Fruit fly (Drosophila melanogaster) whole organism, embryonic: Measurements from ENCODE around the gene MCTS1.

ENCODE experiments used
- Awh ChIP-seq: fragments of 200-800 bp; sonication (Bioruptor generic); IDR thresholded peaks from 2 replicates; pipeline ENCODE4, ENCODE4 v1.3.6; 2022; ENCODE audit warnings: missing biosample characterization, missing genetic modification characterization
- BEAF-32 ChIP-seq: fragments of 200-800 bp; sonication (Bioruptor generic); optimal IDR thresholded peaks from 3 replicates; lab custom pipeline; 2017; ENCODE audit warnings: missing biosample characterization, missing genetic modification characterization, mild to moderate bottlenecking, moderate library complexity, missing genetic modification reagents
- BtbVII ChIP-seq: fragments of 200-800 bp; sonication (Bioruptor generic); optimal IDR thresholded peaks from 3 replicates; lab custom pipeline; 2017; ENCODE audit warnings: missing biosample characterization, mild to moderate bottlenecking, missing genetic modification characterization
- Bteb2 ChIP-seq: fragments of 200-800 bp; sonication (Bioruptor generic); optimal IDR thresholded peaks from 2 replicates; lab custom pipeline; 2016; ENCODE audit warnings: missing biosample characterization, missing genetic modification characterization
- CG10431 ChIP-seq: fragments of 200-800 bp; sonication (Bioruptor generic); optimal IDR thresholded peaks from 3 replicates; lab custom pipeline; 2018; ENCODE audit warnings: missing biosample characterization, mild to moderate bottlenecking, missing genetic modification characterization
- CG11456 ChIP-seq: fragments of 200-800 bp; sonication (Bioruptor generic); IDR thresholded peaks from 3 replicates; pipeline ENCODE4 v1.3.6; 2022; ENCODE audit warnings: missing biosample characterization, missing genetic modification characterization
- CG12219 ChIP-seq: fragments of 200-800 bp; sonication (Bioruptor generic); optimal IDR thresholded peaks from 3 replicates; lab custom pipeline; 2018; ENCODE audit warnings: missing biosample characterization, mild to moderate bottlenecking, missing genetic modification characterization
- CG12391 ChIP-seq: fragments of 200-800 bp; sonication (Bioruptor generic); optimal IDR thresholded peaks from 3 replicates; lab custom pipeline; 2018; ENCODE audit warnings: missing biosample characterization, mild to moderate bottlenecking, missing genetic modification characterization, moderate library complexity
- CG14014 ChIP-seq: fragments of 200-800 bp; sonication (Bioruptor generic); IDR thresholded peaks from 2 replicates; pipeline ENCODE4 v1.3.6; 2022; ENCODE audit warnings: missing biosample characterization, missing genetic modification characterization
- CG15011 ChIP-seq: fragments of 200-800 bp; sonication (Bioruptor generic); optimal IDR thresholded peaks from 3 replicates; lab custom pipeline; 2018; ENCODE audit warnings: missing biosample characterization, mild to moderate bottlenecking, missing genetic modification characterization
- CG1602 ChIP-seq: fragments of 200-800 bp; sonication (Bioruptor generic); optimal IDR thresholded peaks from 3 replicates; lab custom pipeline; 2016; ENCODE audit warnings: missing biosample characterization, missing genetic modification characterization
- CG1603 ChIP-seq: fragments of 200-800 bp; sonication (Bioruptor generic); optimal IDR thresholded peaks from 2 replicates; lab custom pipeline; 2019; ENCODE audit warnings: missing biosample characterization, mild to moderate bottlenecking, missing genetic modification characterization, moderate library complexity
- CG2712 ChIP-seq: fragments of 200-800 bp; optimal IDR thresholded peaks from 3 replicates; lab custom pipeline; 2019; ENCODE audit warnings: missing biosample characterization, mild to moderate bottlenecking, missing genetic modification characterization, moderate library complexity
- CG32532 ChIP-seq: fragments of 200-800 bp; sonication (Bioruptor generic); IDR thresholded peaks from 2 replicates; pipeline ENCODE4 v1.3.6; 2022; ENCODE audit warnings: missing biosample characterization, missing genetic modification characterization
- CG3838 ChIP-seq: fragments of 200-800 bp; sonication (Bioruptor generic); optimal IDR thresholded peaks from 3 replicates; lab custom pipeline; 2016; ENCODE audit warnings: missing biosample characterization, missing genetic modification characterization
- CG4404 ChIP-seq: fragments of 200-800 bp; sonication (Bioruptor generic); IDR thresholded peaks from 2 replicates; pipeline ENCODE4 v1.3.6; 2022; ENCODE audit warnings: missing biosample characterization, missing genetic modification characterization
- CG9437 ChIP-seq: fragments of 200-800 bp; sonication (Bioruptor generic); optimal IDR thresholded peaks from 2 replicates; lab custom pipeline; 2018; ENCODE audit warnings: missing biosample characterization, mild to moderate bottlenecking, missing genetic modification characterization
- CG9817 ChIP-seq: fragments of 200-800 bp; sonication (Bioruptor generic); optimal IDR thresholded peaks from 2 replicates; lab custom pipeline; 2018; ENCODE audit warnings: missing biosample characterization, mild to moderate bottlenecking, missing genetic modification characterization, moderate library complexity
- CrebB ChIP-seq: fragments of 200-800 bp; sonication (Bioruptor generic); optimal IDR thresholded peaks from 3 replicates; lab custom pipeline; 2018; ENCODE audit warnings: missing biosample characterization, mild to moderate bottlenecking, missing genetic modification characterization
- Dek ChIP-seq: fragments of 200-800 bp; sonication (Bioruptor generic); optimal IDR thresholded peaks from 3 replicates; lab custom pipeline; 2019; ENCODE audit warnings: missing biosample characterization, mild to moderate bottlenecking, missing genetic modification characterization, moderate library complexity
- Doc3 ChIP-seq: fragments of 200-800 bp; sonication (Bioruptor generic); IDR thresholded peaks from 3 replicates; pipeline ENCODE4 v1.3.6; 2022; ENCODE audit warnings: missing biosample characterization, missing genetic modification characterization; ENCODE audit not compliant: partially characterized antibody
- Fer2 ChIP-seq: fragments of 200-800 bp; sonication (Bioruptor generic); optimal IDR thresholded peaks from 2 replicates; lab custom pipeline; 2018; ENCODE audit warnings: missing biosample characterization, mild to moderate bottlenecking, missing genetic modification characterization, moderate library complexity
- GATAe ChIP-seq: fragments of 200-800 bp; sonication (Bioruptor generic); conservative IDR thresholded peaks from 2 replicates; pipeline ENCODE4 v1.3.6; 2022; ENCODE audit warnings: missing biosample characterization, missing genetic modification characterization
- Hr51 ChIP-seq, 2 experiments: fragments of 200-800 bp; sonication (Bioruptor generic); optimal IDR thresholded peaks; 2 replicates in 1 of 2; 3 replicates in 1 of 2; lab custom pipeline; 2016 to 2018; ENCODE audit warnings: missing biosample characterization in 2 of 2, missing genetic modification characterization in 2 of 2, mild to moderate bottlenecking in 1 of 2, moderate library complexity in 1 of 2
- NfI ChIP-seq: fragments of 200-800 bp; sonication (Bioruptor generic); optimal IDR thresholded peaks from 3 replicates; lab custom pipeline; 2018; ENCODE audit warnings: missing biosample characterization, mild to moderate bottlenecking, missing genetic modification characterization, moderate library complexity
- Ptx1 ChIP-seq: fragments of 200-800 bp; sonication (Bioruptor generic); IDR thresholded peaks from 2 replicates; pipeline ENCODE4 v1.3.6; 2022; ENCODE audit warnings: missing biosample characterization, missing genetic modification characterization
- Rfx ChIP-seq: fragments of 200-800 bp; sonication (Bioruptor generic); IDR thresholded peaks from 2 replicates; pipeline ENCODE4 v1.3.6; 2022; ENCODE audit warnings: missing biosample characterization, missing genetic modification characterization
- Vsx1 ChIP-seq: fragments of 200-800 bp; sonication (Bioruptor generic); optimal IDR thresholded peaks from 2 replicates; lab custom pipeline; 2017; ENCODE audit warnings: missing biosample characterization, mild to moderate bottlenecking, missing genetic modification characterization, missing genetic modification reagents
- ase ChIP-seq: fragments of 200-800 bp; sonication (Bioruptor generic); IDR thresholded peaks from 3 replicates; pipeline ENCODE4 v1.3.6; 2022; ENCODE audit warnings: missing biosample characterization, missing genetic modification characterization
- br ChIP-seq: fragments of >200 bp; optimal IDR thresholded peaks from 2 replicates; lab custom pipeline; 2017
- cas ChIP-seq: fragments of 200-800 bp; sonication (Bioruptor generic); IDR thresholded peaks from 2 replicates; pipeline ENCODE4 v1.3.6; 2022; ENCODE audit warnings: missing biosample characterization, missing genetic modification characterization
- chm ChIP-seq: fragments of 200-800 bp; sonication (Bioruptor generic); IDR thresholded peaks from 2 replicates; pipeline ENCODE4 v1.3.6; 2022; ENCODE audit warnings: missing biosample characterization, missing genetic modification characterization
- ci ChIP-seq: fragments of 200-800 bp; sonication (Bioruptor generic); IDR thresholded peaks from 3 replicates; pipeline ENCODE4 v1.3.6; 2022; ENCODE audit warnings: missing biosample characterization, missing genetic modification characterization
- emc ChIP-seq: fragments of 200-800 bp; sonication (Bioruptor generic); optimal IDR thresholded peaks from 2 replicates; lab custom pipeline; 2016; ENCODE audit warnings: missing biosample characterization, missing genetic modification characterization
- lov ChIP-seq, 2 experiments: fragments of 200-800 bp in 1 of 2; fragments of >200 bp in 1 of 2; sonication (Bioruptor generic) in 1 of 2; IDR thresholded peaks in 1 of 2; optimal IDR thresholded peaks in 1 of 2; 2 replicates in 1 of 2; 3 replicates in 1 of 2; pipeline versions ENCODE4 v1.3.6 to Lab custom; 2017 to 2022; ENCODE audit warnings: missing biosample characterization in 1 of 2, missing genetic modification characterization in 1 of 2
- nmo ChIP-seq: fragments of 200-800 bp; sonication (Bioruptor generic); optimal IDR thresholded peaks from 2 replicates; lab custom pipeline; 2018; ENCODE audit warnings: missing biosample characterization, mild to moderate bottlenecking, missing genetic modification characterization, moderate library complexity
- pfk ChIP-seq: fragments of 200-800 bp; sonication (Bioruptor generic); optimal IDR thresholded peaks from 2 replicates; lab custom pipeline; 2018; ENCODE audit warnings: missing biosample characterization, mild to moderate bottlenecking, missing genetic modification characterization, moderate library complexity
- pros ChIP-seq: fragments of 200-800 bp; sonication (Bioruptor generic); optimal IDR thresholded peaks from 3 replicates; lab custom pipeline; 2019; ENCODE audit warnings: missing biosample characterization, mild to moderate bottlenecking, missing genetic modification characterization, moderate library complexity
- pzg ChIP-seq: fragments of 200-800 bp; sonication (Bioruptor generic); optimal IDR thresholded peaks from 3 replicates; lab custom pipeline; 2018; ENCODE audit warnings: missing biosample characterization, mild to moderate bottlenecking, missing genetic modification characterization, moderate library complexity
- row ChIP-seq: fragments of 200-800 bp; sonication (Bioruptor generic); IDR thresholded peaks from 3 replicates; pipeline ENCODE4 v1.3.6; 2022; ENCODE audit warnings: missing biosample characterization, missing genetic modification characterization
- sd ChIP-seq: fragments of 200-800 bp; sonication (Bioruptor generic); optimal IDR thresholded peaks from 3 replicates; lab custom pipeline; 2018; ENCODE audit warnings: missing biosample characterization, mild to moderate bottlenecking, missing genetic modification characterization, moderate library complexity
- sim ChIP-seq: fragments of 200-800 bp; sonication (Bioruptor generic); IDR thresholded peaks from 2 replicates; pipeline ENCODE4 v1.3.6; 2022; ENCODE audit warnings: missing biosample characterization, missing genetic modification characterization
- tap ChIP-seq: fragments of 200-800 bp; optimal IDR thresholded peaks from 3 replicates; lab custom pipeline; 2019; ENCODE audit warnings: missing biosample characterization, mild to moderate bottlenecking, missing genetic modification characterization, moderate library complexity
- tio ChIP-seq: fragments of 200-800 bp; sonication (Bioruptor generic); optimal IDR thresholded peaks from 2 replicates; lab custom pipeline; 2017; ENCODE audit warnings: missing biosample characterization, missing genetic modification characterization, inconsistent platforms
- tx ChIP-seq: fragments of 200-800 bp; sonication (Bioruptor generic); optimal IDR thresholded peaks from 2 replicates; lab custom pipeline; 2016; ENCODE audit warnings: missing biosample characterization, missing genetic modification characterization
- vnd ChIP-seq: fragments of 200-800 bp; sonication (Bioruptor generic); IDR thresholded peaks from 3 replicates; pipeline ENCODE4 v1.3.6; 2022; ENCODE audit warnings: missing biosample characterization, missing genetic modification characterization; ENCODE audit not compliant: partially characterized antibody
- wor ChIP-seq: fragments of 200-800 bp; sonication (Bioruptor generic); IDR thresholded peaks from 2 replicates; pipeline ENCODE4 v1.3.6; 2022; ENCODE audit warnings: missing biosample characterization, missing genetic modification characterization
- z ChIP-seq: fragments of 200-800 bp; sonication (Bioruptor generic); IDR thresholded peaks from 3 replicates; pipeline ENCODE4 v1.3.6; 2022; ENCODE audit warnings: missing biosample characterization, missing genetic modification characterization
- zf30C ChIP-seq: fragments of 200-800 bp; sonication (Bioruptor generic); optimal IDR thresholded peaks from 3 replicates; lab custom pipeline; 2018; ENCODE audit warnings: missing biosample characterization, mild to moderate bottlenecking, missing genetic modification characterization

MCTS1 gene

DNA sequence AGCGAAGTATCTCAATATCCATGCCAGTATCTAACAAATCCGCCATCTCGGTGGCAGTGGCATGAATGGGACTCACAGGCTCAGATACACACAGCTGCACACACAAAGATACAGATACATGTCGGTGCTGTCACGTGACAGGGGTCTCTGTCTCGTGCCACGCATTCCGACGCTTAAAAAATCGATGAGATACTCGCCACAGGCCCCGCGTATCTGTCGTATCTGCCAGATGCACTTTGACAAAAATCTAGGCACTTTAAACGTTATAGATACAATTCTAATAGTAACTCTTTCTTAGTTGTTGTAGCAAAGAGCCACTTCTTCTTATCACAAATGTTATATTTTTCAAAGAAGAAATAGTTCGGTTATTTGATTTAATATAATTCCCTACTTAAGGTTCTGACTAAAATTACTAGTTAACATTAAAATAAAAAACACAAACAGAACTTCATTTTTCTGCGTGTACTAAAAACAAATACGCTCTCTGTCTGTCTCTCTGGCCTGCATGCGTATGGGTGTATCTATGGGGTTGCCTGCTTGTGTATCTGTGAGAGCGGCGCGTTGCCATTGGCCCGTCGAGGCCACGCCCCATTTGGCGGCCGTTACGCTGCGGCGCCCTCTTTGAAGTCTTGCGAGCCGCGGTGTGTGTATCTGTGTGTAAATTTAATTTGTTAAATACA lies 36.8 kb upstream of the MCTS1 start, which contains the start of gene CG4766 (continued):
- TF ChIP-seq Rfx (GFP tag; lab: Robert Waterston, UW) (peak; percentile 66), CG32532 (GFP tag; lab: Robert Waterston, UW) (peak; percentile 44; the same call in 1 of the 2 replicates), Awh (GFP tag; lab: Robert Waterston, UW) (peak; percentile 62; the same call in 1 of the 2 replicates), CG1603 (tag; lab: Kevin White, UChicago) (peak; percentile 69), BtbVII (GFP tag; lab: Kevin White, UChicago) (peak; percentile 70), CrebB (tag; lab: Kevin White, UChicago) (peak; percentile 66), CG9817 (tag; lab: Kevin White, UChicago) (peak; percentile 65), CG15011 (GFP tag; lab: Kevin White, UChicago) (peak; percentile 66), ci (GFP tag; lab: Robert Waterston, UW) (peak; percentile 86), Vsx1 (GFP tag; lab: Kevin White, UChicago) (peak; percentile 72), row (peak; percentile 92), z (GFP tag; lab: Robert Waterston, UW) (no peak), CG11456 (GFP tag; lab: Robert Waterston, UW) (no peak; the same call in 2 of the 3 replicates), Doc3 (no peak), Fer2 (tag; lab: Kevin White, UChicago) (peak; percentile 23), pros (peak; percentile 30), tx (GFP tag; lab: Kevin White, UChicago) (peak; percentile 78), pfk (no peak), tap (tag; lab: Kevin White, UChicago) (peak; percentile 79), NfI (GFP tag; lab: Kevin White, UChicago) (peak; percentile 69), CG12391 (tag; lab: Kevin White, UChicago) (peak; percentile 90), CG14014 (GFP tag; lab: Robert Waterston, UW) (peak; percentile 48; the same call in 1 of the 2 replicates), tio (peak; percentile 83), chm (peak; percentile 66), Dek (tag; lab: Kevin White, UChicago) (peak; percentile 57), sd (tag; lab: Kevin White, UChicago) (peak; percentile 75), CG3838 (GFP tag; lab: Kevin White, UChicago) (peak; percentile 44), CG4404 (peak; percentile 86), br (lab: Kevin White, UChicago) (no peak), emc (GFP tag; lab: Kevin White, UChicago) (no peak), CG10431 (peak; percentile 52), wor (GFP tag; lab: Robert Waterston, UW) (peak; percentile 74), pzg (GFP tag; lab: Kevin White, UChicago) (no peak), Bteb2 (GFP tag; lab: Kevin White, UChicago) (peak; percentile 66), nmo (GFP tag; lab: Kevin White, UChicago) (peak; percentile 93), cas (no peak), BEAF-32 (GFP tag; lab: Kevin White, UChicago) (peak; percentile 3), lov (optimal IDR thresholded peaks at IDR 0.05; lab: Kevin White, UChicago) (no peak), lov (GFP tag; IDR thresholded peaks at IDR 0.05; lab: Robert Waterston, UW) (0 out of 3 replicates have a peak, but pooled peaks have one; percentile 33), Ptx1 (GFP tag; lab: Robert Waterston, UW) (peak; percentile 84), CG1602 (peak; percentile 85), CG2712 (tag; lab: Kevin White, UChicago) (peak; percentile 95), GATAe (GFP tag; lab: Robert Waterston, UW) (no peak), CG9437 (GFP tag; lab: Kevin White, UChicago) (peak; percentile 72), ase (peak; percentile 63; the same call in 2 of the 3 replicates), CG12219 (GFP tag; lab: Kevin White, UChicago) (peak; percentile 74), Hr51 (GFP tag; optimal IDR thresholded peaks at IDR 0.05; lab: Kevin White, UChicago) (peak; percentile 68 to 83), sim (GFP tag; lab: Robert Waterston, UW) (peak; percentile 65), zf30C (GFP tag; lab: Kevin White, UChicago) (peak; percentile 96), vnd (no peak)
